Worm (Caenorhabditis elegans): ENCODE results near the gene hot-7.

- TF ChIP-seq F49E8.2 (tag; optimal IDR thresholded peaks at IDR 0.05; ENCODE audit: borderline replicate concordance) (no peak), zfp-3 (GFP tag; conservative IDR thresholded peaks at IDR 0.05) (no peak), pha-4 (GFP tag; IDR thresholded peaks at IDR 0.05) (no peak), pha-4 (tag; optimal IDR thresholded peaks at IDR 0.05) (no peak), nhr-42 (GFP tag; IDR thresholded peaks at IDR 0.05) (peak; percentile 37; the same call in 1 of the 2 replicates), ceh-82 (tag; optimal IDR thresholded peaks at IDR 0.05) (no peak), lsy-2 (tag; optimal IDR thresholded peaks at IDR 0.05) (no peak), mep-1 (tag; optimal IDR thresholded peaks at IDR 0.05) (no peak)
Measured at ce11 chrII:14239924-14240323, 28.7 kb downstream of the hot-7 start.
